Worm (Caenorhabditis elegans) whole organism, young adult: Measurements from ENCODE around the gene pho-11.
A peak's percentile ranks its signal among the peaks of the same experiment; 100 is the strongest.

ENCODE experiments used
- B0261.1 ChIP-seq: sonication (generic microtip); optimal IDR thresholded peaks from 2 replicates; lab custom pipeline; 2016; ENCODE audit warnings: mild to moderate bottlenecking, missing genetic modification characterization, moderate library complexity, missing compliant biosample characterization
- B0336.3 ChIP-seq: fragments of 200-800 bp; sonication (Bioruptor generic); IDR thresholded peaks from 2 replicates; pipeline ENCODE4 v1.3.6; 2022; ENCODE audit warnings: missing genetic modification characterization, missing compliant biosample characterization
- D2030.7 ChIP-seq: fragments of 200-800 bp; sonication (Bioruptor generic); IDR thresholded peaks from 2 replicates; pipeline ENCODE4 v1.3.6; 2022; ENCODE audit warnings: missing genetic modification reagents, missing genetic modification characterization, missing compliant biosample characterization
- F22D6.2 ChIP-seq: sonication (generic microtip); optimal IDR thresholded peaks from 2 replicates; lab custom pipeline; 2016; ENCODE audit warnings: mild to moderate bottlenecking, missing genetic modification characterization, missing compliant biosample characterization
- F33H1.4 ChIP-seq: fragments of 200-800 bp; sonication (Bioruptor generic); IDR thresholded peaks from 2 replicates; pipeline ENCODE4 v1.3.6; 2022; ENCODE audit warnings: missing genetic modification reagents, missing genetic modification characterization, missing compliant biosample characterization
- F52B5.7 ChIP-seq: sonication (generic microtip); optimal IDR thresholded peaks from 2 replicates; lab custom pipeline; 2016; ENCODE audit warnings: mild to moderate bottlenecking, missing genetic modification characterization, missing compliant biosample characterization
- F57C9.4 ChIP-seq: sonication (generic microtip); optimal IDR thresholded peaks from 2 replicates; lab custom pipeline; 2017; ENCODE audit warnings: mild to moderate bottlenecking, missing genetic modification characterization, missing compliant biosample characterization
- Y53G8AR.9 ChIP-seq: fragments of 200-800 bp; sonication (Bioruptor generic); conservative IDR thresholded peaks from 2 replicates; pipeline ENCODE4 v1.3.6; 2022; ENCODE audit warnings: missing genetic modification reagents, missing genetic modification characterization, missing compliant biosample characterization
- Y79H2A.3 ChIP-seq: fragments of 200-800 bp; sonication (Bioruptor generic); conservative IDR thresholded peaks from 2 replicates; pipeline ENCODE4 v1.3.6; 2022; ENCODE audit warnings: missing genetic modification reagents, missing genetic modification characterization, missing compliant biosample characterization
- akir-1 ChIP-seq: fragments of 200-800 bp; sonication (Bioruptor generic); optimal IDR thresholded peaks from 2 replicates; lab custom pipeline; 2018; ENCODE audit warnings: mild to moderate bottlenecking, missing genetic modification characterization, moderate library complexity, missing compliant biosample characterization
- ama-1 ChIP-seq, 3 experiments: fragments of 150-350 bp in 1 of 3; sonication (generic microtip) in 2 of 3; optimal IDR thresholded peaks; 2 replicates each; lab custom pipeline; 2014 to 2018; ENCODE audit warnings: missing biosample characterization in 2 of 3, missing genetic modification characterization in 2 of 3, missing genetic modification reagents in 2 of 3
- atf-7 ChIP-seq: sonication (generic microtip); optimal IDR thresholded peaks from 2 replicates; lab custom pipeline; 2017; ENCODE audit warnings: mild to moderate bottlenecking, missing genetic modification characterization, missing compliant biosample characterization
- attf-5 ChIP-seq: fragments of 200-800 bp; sonication (Bioruptor generic); optimal IDR thresholded peaks from 2 replicates; lab custom pipeline; 2018; ENCODE audit warnings: mild to moderate bottlenecking, missing genetic modification characterization, missing compliant biosample characterization
- attf-6 ChIP-seq: fragments of 200-800 bp; sonication (Bioruptor generic); IDR thresholded peaks from 2 replicates; pipeline ENCODE4 v1.3.6; 2022; ENCODE audit warnings: missing genetic modification reagents, missing genetic modification characterization, missing compliant biosample characterization
- bed-2 ChIP-seq: fragments of 200-800 bp; sonication (Bioruptor generic); IDR thresholded peaks from 2 replicates; pipeline ENCODE4 v1.3.6; 2022; ENCODE audit warnings: missing genetic modification reagents, missing genetic modification characterization, missing compliant biosample characterization
- ceh-79 ChIP-seq: sonication (generic microtip); optimal IDR thresholded peaks from 2 replicates; lab custom pipeline; 2017; ENCODE audit warnings: mild to moderate bottlenecking, missing genetic modification characterization, missing compliant biosample characterization
- die-1 ChIP-seq: sonication (generic microtip); optimal IDR thresholded peaks from 2 replicates; lab custom pipeline; 2016; ENCODE audit warnings: missing genotype, mild to moderate bottlenecking, missing genetic modification characterization, missing compliant biosample characterization
- dpl-1 ChIP-seq: fragments of 150-350 bp; optimal IDR thresholded peaks from 2 replicates; lab custom pipeline; 2014; ENCODE audit warnings: missing biosample characterization, missing genetic modification reagents, missing genetic modification characterization
- efl-1 ChIP-seq: fragments of 150-350 bp; optimal IDR thresholded peaks from 2 replicates; lab custom pipeline; 2014; ENCODE audit warnings: missing biosample characterization, missing genetic modification reagents, missing genetic modification characterization
- egl-18 ChIP-seq: fragments of 200-800 bp; sonication (Bioruptor generic); IDR thresholded peaks from 2 replicates; pipeline ENCODE4 v1.3.6; 2022; ENCODE audit warnings: missing genetic modification reagents, missing genetic modification characterization, missing compliant biosample characterization
- egl-44 ChIP-seq: fragments of 200-800 bp; sonication (Bioruptor generic); IDR thresholded peaks from 2 replicates; pipeline ENCODE4 v1.3.6; 2022; ENCODE audit warnings: missing genetic modification reagents, missing genetic modification characterization, missing compliant biosample characterization
- ets-4 ChIP-seq: fragments of 200-800 bp; sonication (Bioruptor generic); optimal IDR thresholded peaks from 2 replicates; lab custom pipeline; 2018; ENCODE audit warnings: mild to moderate bottlenecking, missing genetic modification characterization, missing compliant biosample characterization
- fkh-3 ChIP-seq: sonication (generic microtip); optimal IDR thresholded peaks from 2 replicates; lab custom pipeline; 2016; ENCODE audit warnings: mild to moderate bottlenecking, missing genetic modification characterization, missing compliant biosample characterization
- gei-17 ChIP-seq: fragments of 200-800 bp; sonication (Bioruptor generic); optimal IDR thresholded peaks from 2 replicates; lab custom pipeline; 2018; ENCODE audit warnings: mild to moderate bottlenecking, missing genetic modification characterization, missing compliant biosample characterization
- let-526 ChIP-seq: fragments of 200-800 bp; sonication (Bioruptor generic); IDR thresholded peaks from 2 replicates; pipeline ENCODE4 v1.3.6; 2022; ENCODE audit warnings: missing genetic modification reagents, missing genetic modification characterization, missing compliant biosample characterization
- let-607 ChIP-seq, 2 experiments: fragments of 200-800 bp in 1 of 2; sonication (Bioruptor generic) in 1 of 2; sonication (generic microtip) in 1 of 2; optimal IDR thresholded peaks; 2 replicates each; lab custom pipeline; 2016 to 2018; ENCODE audit warnings: mild to moderate bottlenecking in 2 of 2, missing compliant biosample characterization in 2 of 2, missing genetic modification characterization in 2 of 2, moderate library complexity in 2 of 2, missing genotype in 1 of 2
- lin-26 ChIP-seq: fragments of 200-800 bp; sonication (Bioruptor generic); IDR thresholded peaks from 2 replicates; pipeline ENCODE4 v1.3.6; 2022; ENCODE audit warnings: missing genetic modification reagents, missing genetic modification characterization, missing compliant biosample characterization
- lin-40 ChIP-seq: sonication (generic microtip); optimal IDR thresholded peaks from 2 replicates; lab custom pipeline; 2016; ENCODE audit warnings: missing genetic modification characterization, mild to moderate bottlenecking, missing compliant biosample characterization, missing genotype, missing genetic modification reagents
- madf-10 ChIP-seq: sonication (generic microtip); optimal IDR thresholded peaks from 2 replicates; lab custom pipeline; 2016; ENCODE audit warnings: mild to moderate bottlenecking, missing genetic modification characterization, missing compliant biosample characterization
- madf-3 ChIP-seq: fragments of 200-800 bp; sonication (Bioruptor generic); IDR thresholded peaks from 2 replicates; pipeline ENCODE4 v1.3.6; 2022; ENCODE audit warnings: missing genetic modification reagents, missing genetic modification characterization, missing compliant biosample characterization
- mel-28 ChIP-seq: sonication (generic microtip); optimal IDR thresholded peaks from 2 replicates; lab custom pipeline; 2016; ENCODE audit warnings: borderline replicate concordance, mild to moderate bottlenecking, missing genetic modification characterization, missing compliant biosample characterization
- mes-4 ChIP-seq: sonication (generic microtip); optimal IDR thresholded peaks from 2 replicates; lab custom pipeline; 2016; ENCODE audit warnings: missing genotype, missing genetic modification characterization, missing compliant biosample characterization
- mxl-1 ChIP-seq: sonication (generic microtip); optimal IDR thresholded peaks from 2 replicates; lab custom pipeline; 2016; ENCODE audit warnings: missing genetic modification characterization, missing compliant biosample characterization
- nhr-120 ChIP-seq: fragments of 200-800 bp; sonication (Bioruptor generic); IDR thresholded peaks from 2 replicates; pipeline ENCODE4 v1.3.6; 2022; ENCODE audit warnings: missing genetic modification characterization, missing compliant biosample characterization
- nhr-179 ChIP-seq: sonication (generic microtip); optimal IDR thresholded peaks from 2 replicates; lab custom pipeline; 2016; ENCODE audit warnings: mild to moderate bottlenecking, missing genetic modification characterization, missing compliant biosample characterization
- nhr-80 ChIP-seq: sonication (generic microtip); optimal IDR thresholded peaks from 2 replicates; lab custom pipeline; 2016; ENCODE audit warnings: missing genetic modification characterization, missing compliant biosample characterization
- nhr-90 ChIP-seq: sonication (generic microtip); optimal IDR thresholded peaks from 2 replicates; lab custom pipeline; 2016; ENCODE audit warnings: missing genotype, mild to moderate bottlenecking, missing genetic modification characterization, missing compliant biosample characterization
- rec-8 ChIP-seq, 2 experiments: sonication (generic microtip); optimal IDR thresholded peaks; 2 replicates each; lab custom pipeline; 2016; ENCODE audit warnings: mild to moderate bottlenecking in 2 of 2, missing genetic modification characterization in 2 of 2, missing genetic modification reagents in 2 of 2, missing genotype in 2 of 2, missing biosample characterization in 1 of 2, missing compliant biosample characterization in 1 of 2, moderate library complexity in 1 of 2
- rpc-1 ChIP-seq, 2 experiments: fragments of 150-350 bp in 1 of 2; sonication (generic microtip) in 1 of 2; optimal IDR thresholded peaks; 2 replicates each; lab custom pipeline; 2014 to 2018; ENCODE audit warnings: missing biosample characterization in 1 of 2, missing genetic modification characterization in 1 of 2, missing genetic modification reagents in 1 of 2, missing genotype in 1 of 2
- snpc-1.3 ChIP-seq: sonication (generic microtip); optimal IDR thresholded peaks from 2 replicates; lab custom pipeline; 2017; ENCODE audit warnings: missing genetic modification characterization, mild to moderate bottlenecking, missing compliant biosample characterization, antibody characterized with exemption, moderate library complexity, missing genotype, missing genetic modification reagents; ENCODE audit not compliant: insufficient read depth
- somi-1 ChIP-seq: fragments of 200-800 bp; sonication (Bioruptor generic); optimal IDR thresholded peaks from 2 replicates; lab custom pipeline; 2018; ENCODE audit warnings: mild to moderate bottlenecking, missing genetic modification characterization, missing compliant biosample characterization
- sptf-2 ChIP-seq: fragments of 200-800 bp; sonication (Bioruptor generic); optimal IDR thresholded peaks from 2 replicates; lab custom pipeline; 2018; ENCODE audit warnings: mild to moderate bottlenecking, missing genetic modification characterization, missing compliant biosample characterization
- tbp1 ChIP-seq: fragments of 200-800 bp; sonication (Bioruptor generic); optimal IDR thresholded peaks from 2 replicates; lab custom pipeline; 2018; ENCODE audit warnings: mild to moderate bottlenecking, missing genetic modification characterization, missing compliant biosample characterization
- tlf-1 ChIP-seq: fragments of 200-800 bp; sonication (Bioruptor generic); optimal IDR thresholded peaks from 2 replicates; lab custom pipeline; 2018; ENCODE audit warnings: mild to moderate bottlenecking, missing genetic modification characterization, missing compliant biosample characterization
- zim-3 ChIP-seq: sonication (generic microtip); optimal IDR thresholded peaks from 2 replicates; lab custom pipeline; 2017; ENCODE audit warnings: mild to moderate bottlenecking, missing genetic modification characterization, moderate library complexity, missing compliant biosample characterization
- ztf-25 ChIP-seq: fragments of 200-800 bp; sonication (Bioruptor generic); IDR thresholded peaks from 2 replicates; pipeline ENCODE4 v1.3.6; 2022; ENCODE audit warnings: missing genetic modification reagents, missing genetic modification characterization, missing compliant biosample characterization
- ztf-3 ChIP-seq: fragments of 200-800 bp; sonication (Bioruptor generic); optimal IDR thresholded peaks from 2 replicates; lab custom pipeline; 2018; ENCODE audit warnings: mild to moderate bottlenecking, missing genetic modification characterization, missing compliant biosample characterization
- ztf-6 ChIP-seq: fragments of 200-800 bp; sonication (Bioruptor generic); IDR thresholded peaks from 2 replicates; pipeline ENCODE4 v1.3.6; 2022; ENCODE audit warnings: missing genetic modification reagents, missing genetic modification characterization, missing compliant biosample characterization

pho-11 gene

ce11 chrII:9940430-9940829 lies 8.8 kb downstream of the pho-11 start, which contains the start of gene ufd-3 (continued):
- no peak; the same call in 1 of the 2 replicates for TF ChIP-seq let-526
- TF ChIP-seq F22D6.2: peak; percentile 37
- TF ChIP-seq let-607 (tag; optimal IDR thresholded peaks at IDR 0.05; lab: Kevin White, UChicago): peak in 1 of 2 experiments; percentile 33
- no peak for TF ChIP-seq Y53G8AR.9 (GFP tag; lab: Robert Waterston, UW)
- TF ChIP-seq egl-44: 0 out of 2 replicates have a peak, but pooled peaks have one; percentile 55
- TF ChIP-seq akir-1 (GFP tag; lab: Kevin White, UChicago): peak; percentile 24
- TF ChIP-seq rec-8 (tag; optimal IDR thresholded peaks at IDR 0.05; lab: Kevin White, UChicago): peak; percentile 43 to 73
- peak; percentile 86 for TF ChIP-seq efl-1 (GFP tag; lab: Kevin White, UChicago)
- no peak for TF ChIP-seq die-1
- no peak for TF ChIP-seq zim-3
- TF ChIP-seq ets-4 (GFP tag; lab: Kevin White, UChicago): no peak
- TF ChIP-seq B0336.3 (GFP tag; lab: Robert Waterston, UW): peak; percentile 86
- no peak for TF ChIP-seq lin-26 (GFP tag; lab: Robert Waterston, UW)
- TF ChIP-seq lin-40 (tag; lab: Kevin White, UChicago): no peak
- no peak for TF ChIP-seq sptf-2 (GFP tag; lab: Kevin White, UChicago)
- TF ChIP-seq gei-17: no peak
- peak; percentile 51 for TF ChIP-seq somi-1 (GFP tag; lab: Kevin White, UChicago)
- peak; percentile 47 for TF ChIP-seq madf-10
- peak; percentile 42 for TF ChIP-seq tbp1 (GFP tag; lab: Kevin White, UChicago)
- no peak for TF ChIP-seq mes-4
- TF ChIP-seq nhr-80 (tag; lab: Kevin White, UChicago): peak; percentile 33
- TF ChIP-seq ceh-79 (tag; lab: Kevin White, UChicago): no peak
- no peak for TF ChIP-seq fkh-3
- TF ChIP-seq dpl-1 (GFP tag; lab: Kevin White, UChicago): peak; percentile 91
- no peak for TF ChIP-seq nhr-120 (GFP tag; lab: Robert Waterston, UW)
- TF ChIP-seq ztf-25: peak; percentile 65; the same call in 1 of the 2 replicates
- TF ChIP-seq nhr-179 (tag; lab: Kevin White, UChicago): no peak
- TF ChIP-seq atf-7 (tag; lab: Kevin White, UChicago): peak; percentile 49
- peak; percentile 65 for TF ChIP-seq D2030.7 (GFP tag; lab: Robert Waterston, UW)
- 0 out of 2 replicates have a peak, but pooled peaks have one; percentile 22 for TF ChIP-seq attf-6
- peak; percentile 45 for TF ChIP-seq tlf-1
- TF ChIP-seq bed-2 (GFP tag; lab: Robert Waterston, UW): peak; percentile 49; the same call in 1 of the 2 replicates
- TF ChIP-seq egl-18 (GFP tag; lab: Robert Waterston, UW): no peak
- TF ChIP-seq ztf-6: no peak
- TF ChIP-seq F52B5.7: no peak
- TF ChIP-seq Y79H2A.3: 0 out of 2 replicates have a peak, but pooled peaks have one; percentile 9
- TF ChIP-seq attf-5 (GFP tag; lab: Kevin White, UChicago): peak; percentile 81
- TF ChIP-seq F57C9.4: peak; percentile 55
- TF ChIP-seq F33H1.4 (GFP tag; lab: Robert Waterston, UW): peak; percentile 43; the same call in 1 of the 2 replicates
- no peak for TF ChIP-seq ama-1 (optimal IDR thresholded peaks at IDR 0.05; lab: Kevin White, UChicago)
- TF ChIP-seq ama-1 (GFP tag; optimal IDR thresholded peaks at IDR 0.05; lab: Kevin White, UChicago): no peak
- TF ChIP-seq madf-3 (GFP tag; lab: Robert Waterston, UW): 0 out of 2 replicates have a peak, but pooled peaks have one; percentile 59
- TF ChIP-seq ztf-3 (GFP tag; lab: Kevin White, UChicago): no peak
- TF ChIP-seq rpc-1 (optimal IDR thresholded peaks at IDR 0.05; lab: Kevin White, UChicago): no peak
- TF ChIP-seq rpc-1 (tag; optimal IDR thresholded peaks at IDR 0.05; lab: Kevin White, UChicago): no peak
- no peak for TF ChIP-seq mxl-1 (tag; lab: Kevin White, UChicago)
- TF ChIP-seq nhr-90: no peak
- no peak for TF ChIP-seq mel-28
- TF ChIP-seq B0261.1 (tag; lab: Kevin White, UChicago): no peak
- peak; percentile 29 for TF ChIP-seq snpc-1.3 (tag; lab: Kevin White, UChicago)
